Worm (Caenorhabditis elegans): ENCODE results near the gene F47D12.3.

DNA sequence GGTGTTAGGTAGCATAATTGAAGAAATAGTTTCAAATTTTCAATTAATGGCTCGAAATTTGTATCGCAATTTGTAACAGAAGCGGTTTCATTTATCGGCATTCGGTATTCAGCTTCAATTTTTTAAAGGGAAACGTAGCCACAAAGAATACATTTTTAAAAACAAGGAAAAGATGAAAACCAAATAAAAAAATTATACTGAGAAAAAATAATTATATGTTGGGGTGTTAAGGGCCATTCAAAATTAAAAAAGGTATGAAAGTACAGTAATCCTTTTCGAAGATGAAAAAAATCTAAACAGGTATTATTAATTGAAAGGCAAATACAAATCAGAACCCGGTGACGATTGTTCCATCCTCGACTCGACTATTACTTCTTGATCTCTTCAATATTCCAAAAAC, 40.0 kb upstream of the F47D12.3 start, which contains the start of gene srg-1:
- TF ChIP-seq pat-9 (tag; optimal IDR thresholded peaks at IDR 0.05), result no peak
- no peak for TF ChIP-seq T23F11.4 (GFP tag; optimal IDR thresholded peaks at IDR 0.05)
- no peak for TF ChIP-seq pha-4 (tag; optimal IDR thresholded peaks at IDR 0.05)

All from whole organism, late embryonic.